Worm (Caenorhabditis elegans): ENCODE measurements around the gene eef-1A.2.

DNA sequence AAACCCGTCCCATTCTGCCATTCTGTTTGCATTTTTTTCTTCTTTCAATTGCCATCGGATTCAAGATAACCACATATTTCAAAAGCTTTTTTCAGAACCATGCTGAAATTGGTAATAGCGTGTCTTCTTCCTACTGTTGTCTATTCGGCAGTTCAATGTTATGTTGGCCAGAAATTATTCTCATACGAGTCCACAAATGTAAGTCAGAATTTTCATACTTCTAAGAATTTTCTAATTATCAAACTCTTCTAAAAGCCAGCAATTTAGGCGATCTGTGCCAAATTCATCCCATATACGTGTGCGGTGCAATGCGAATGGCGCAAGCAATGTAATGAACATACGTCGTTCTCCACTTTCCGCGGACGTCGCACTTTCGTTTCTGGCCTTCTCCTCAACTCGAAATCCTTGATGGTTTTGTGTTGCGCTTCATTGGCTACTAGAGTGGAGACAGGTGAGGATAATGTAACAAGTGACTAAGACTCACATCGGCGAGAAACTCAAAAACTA, 43.9 kb upstream of the eef-1A.2 start, which contains the start of gene ZK154.1:
- TF ChIP-seq nhr-28 (tag; optimal IDR thresholded peaks at IDR 0.05): no peak
- TF ChIP-seq jun-1 (tag; optimal IDR thresholded peaks at IDR 0.05): no peak
- TF ChIP-seq ama-1 (optimal IDR thresholded peaks at IDR 0.05): no peak
- TF ChIP-seq fkh-4 (tag; optimal IDR thresholded peaks at IDR 0.05; ENCODE audit: borderline replicate concordance): no peak
- TF ChIP-seq unc-130 (tag; optimal IDR thresholded peaks at IDR 0.05): no peak
- TF ChIP-seq nhr-76 (tag; optimal IDR thresholded peaks at IDR 0.05): no peak
- no peak for TF ChIP-seq C04F5.9 (tag; optimal IDR thresholded peaks at IDR 0.05)
- TF ChIP-seq skn-1 (tag; optimal IDR thresholded peaks at IDR 0.05): no peak

Measured in whole organism, L1 larva.